Worm (Caenorhabditis elegans) whole organism, late embryonic: Measurements from ENCODE around the gene F18C5.5.

ENCODE experiments used
- nhr-11 ChIP-seq: fragments of 150-350 bp; optimal IDR thresholded peaks from 2 replicates; lab custom pipeline; 2014; ENCODE audit warnings: missing biosample characterization, missing genetic modification characterization
- pha-4 ChIP-seq: fragments of 150-350 bp; optimal IDR thresholded peaks from 2 replicates; lab custom pipeline; 2018; ENCODE audit warnings: missing biosample characterization, missing genetic modification reagents, missing genetic modification characterization

DNA sequence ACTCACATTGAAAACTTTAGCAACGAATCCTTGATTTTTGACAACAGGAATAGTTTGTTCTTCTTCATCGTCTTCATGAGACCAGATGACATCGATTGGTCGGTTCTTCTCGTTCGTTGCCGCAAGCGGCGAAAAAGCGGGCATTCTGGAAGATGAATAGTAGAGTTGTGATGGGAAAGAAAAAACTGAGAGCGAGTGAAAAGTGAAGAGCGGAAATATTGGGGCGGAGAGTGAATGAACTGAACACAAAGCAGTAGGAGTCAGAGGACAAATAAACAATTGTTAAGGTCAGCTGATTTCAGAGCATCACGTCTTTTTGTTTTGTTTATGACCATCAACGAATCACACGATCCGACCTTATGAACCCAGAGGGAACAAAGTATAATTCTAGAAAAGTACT is 5.2 kb downstream of the F18C5.5 start, which contains the start of gene F18C5.10:
- TF ChIP-seq pha-4 (tag; lab: Kevin White, UChicago) (no peak), nhr-11 (tag; lab: Kevin White, UChicago) (no peak)
